Fruit fly (Drosophila melanogaster) whole organism, larva: ENCODE data around the gene CG34334.

Source experiments
- noc ChIP-seq: fragments of 200-800 bp; sonication (Bioruptor generic); optimal IDR thresholded peaks from 3 replicates; lab custom pipeline; 2019; ENCODE audit warnings: missing biosample characterization, mild to moderate bottlenecking, missing genetic modification characterization, moderate library complexity

The CG34334 gene

DNA sequence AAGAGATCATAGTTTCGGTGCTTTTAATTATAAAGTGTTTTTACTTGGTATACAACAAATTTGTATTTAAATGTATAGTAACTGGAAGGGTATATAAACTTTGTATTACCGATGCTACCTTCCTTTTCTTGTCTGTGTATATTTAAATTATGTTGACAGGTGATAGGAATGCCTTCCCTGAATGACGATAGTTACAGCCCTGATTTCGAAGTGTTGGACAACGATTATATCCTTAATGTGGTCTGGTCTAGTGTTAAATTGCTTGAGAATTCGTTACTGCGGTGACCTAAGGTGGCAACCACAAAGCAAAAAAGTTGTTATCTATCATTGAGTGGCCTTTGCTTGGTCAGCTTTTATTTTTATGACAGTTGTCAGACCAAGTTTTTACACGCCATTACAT is at the start of gene CG34334:
CG34334 (plus strand) TSS at position 301 of the 400 bp plus-strand sequence.
- TF ChIP-seq noc: no peak

DNA sequence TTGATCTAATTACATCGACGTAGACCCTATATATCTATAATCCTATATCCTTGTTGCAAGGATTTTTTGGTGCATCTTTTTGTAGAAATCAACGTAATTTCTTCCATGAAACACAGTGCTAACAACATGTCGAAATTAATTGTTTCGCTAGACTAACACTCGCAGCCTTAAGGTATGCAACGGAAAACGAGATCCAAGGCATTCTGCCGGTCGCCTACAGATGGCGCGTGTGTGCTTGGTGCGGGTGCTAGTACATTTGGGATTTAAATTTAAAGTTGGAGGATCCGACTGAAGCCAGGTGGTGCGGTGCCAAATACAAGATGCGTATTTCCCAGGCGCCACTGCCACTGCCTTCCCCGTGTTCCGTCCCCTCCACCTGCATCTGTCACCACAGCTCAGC is 47.9 kb upstream of the CG34334 start:
- no peak for TF ChIP-seq noc

DNA sequence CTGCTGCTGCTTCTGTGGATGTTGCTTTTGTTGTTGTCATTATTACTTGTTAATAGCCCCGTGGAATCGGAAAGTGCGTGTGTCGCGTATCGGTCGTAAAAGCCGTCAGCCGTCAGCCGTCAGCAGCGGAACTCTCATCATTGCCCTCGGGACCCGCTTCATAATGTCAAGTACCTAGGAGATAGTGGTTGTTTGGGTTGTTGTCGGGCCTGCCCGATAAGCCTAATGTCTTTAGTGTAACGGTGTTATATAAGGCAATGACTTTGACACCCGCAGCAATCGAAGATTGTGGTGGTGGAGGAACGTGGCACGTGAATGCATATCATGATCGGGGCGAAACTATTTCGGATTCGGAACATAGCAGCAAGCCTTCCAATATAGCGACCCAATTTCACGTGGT is 42.1 kb upstream of the CG34334 start:
- TF ChIP-seq noc: no peak

DNA sequence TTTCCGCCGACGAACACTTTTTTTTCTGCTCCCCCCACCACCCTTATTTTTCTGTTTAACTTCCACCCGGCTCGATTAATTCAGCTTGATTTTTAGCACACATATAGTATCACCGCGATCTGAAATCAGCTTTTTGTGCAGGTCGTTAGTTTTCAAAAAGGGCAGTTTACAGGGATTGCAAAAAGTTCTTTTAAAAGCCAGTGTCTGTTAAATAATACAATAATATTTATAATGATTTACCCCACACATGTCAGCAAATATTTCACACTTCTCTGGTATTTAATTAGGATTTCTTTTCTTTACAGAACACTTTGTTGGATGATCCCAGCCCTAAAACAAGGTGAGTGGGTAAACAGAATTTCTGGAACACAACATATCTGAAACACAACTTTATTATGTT is 40.5 kb upstream of the CG34334 start, which contains the start of gene CG42346:
CG42346 (plus strand) TSS at position 301 of the 400 bp plus-strand sequence.
- no peak for TF ChIP-seq noc

DNA sequence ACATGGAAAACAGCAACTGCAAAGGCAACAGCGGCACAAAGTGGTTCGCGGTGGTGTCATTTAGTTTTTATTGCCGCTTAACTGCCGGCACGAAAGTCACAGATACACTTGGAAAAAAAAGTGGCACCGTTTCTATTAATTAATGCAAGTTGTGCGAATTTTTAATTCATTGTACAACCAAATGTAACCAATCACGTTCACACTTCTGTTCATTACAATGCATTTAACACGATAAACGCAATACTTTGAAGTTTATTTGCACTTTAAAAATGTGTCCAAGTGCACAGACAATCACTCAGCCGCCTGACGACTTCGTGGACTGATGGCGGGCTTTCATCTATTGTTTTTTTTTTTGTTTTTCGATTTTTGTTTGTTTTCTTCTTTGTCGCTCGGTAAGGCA is 39.1 kb upstream of the CG34334 start:
- TF ChIP-seq noc: no peak

DNA sequence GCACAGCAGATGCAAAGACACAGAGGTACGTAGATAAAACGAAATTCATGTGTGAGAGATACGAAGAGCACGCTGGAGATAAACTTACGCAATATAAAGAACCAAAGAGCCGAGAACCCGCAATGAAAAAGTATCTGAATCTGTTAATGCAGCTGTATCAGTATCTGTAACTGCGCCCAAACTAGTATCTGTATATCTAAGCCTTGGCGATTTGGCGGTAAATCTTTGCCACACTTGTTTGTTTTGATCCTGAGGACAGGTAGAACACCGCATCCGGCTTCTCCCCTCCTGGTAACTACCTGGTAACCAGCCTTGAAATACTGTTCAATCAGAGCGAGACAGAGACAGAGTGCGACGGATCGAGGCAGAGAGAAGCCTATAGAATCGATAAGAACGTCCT is 36.2 kb upstream of the CG34334 start:
- no peak for TF ChIP-seq noc

DNA sequence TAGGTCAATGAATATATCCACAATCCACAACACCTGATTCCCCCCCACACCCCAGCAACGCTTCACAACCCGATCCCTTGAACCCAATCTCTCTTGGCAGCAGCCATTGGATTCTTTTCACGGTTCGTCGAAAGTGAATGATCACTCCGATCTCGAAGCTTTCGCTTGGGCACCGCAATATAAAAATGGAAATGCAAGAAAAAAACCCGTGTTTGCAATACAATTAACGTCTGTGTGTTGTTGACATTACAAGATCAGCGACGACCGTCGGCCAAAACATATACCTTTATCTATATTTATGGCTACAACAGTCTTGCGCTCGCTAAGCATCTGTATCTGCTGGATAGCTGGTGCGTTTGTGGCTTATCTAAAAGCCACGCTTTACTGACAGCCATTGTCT is 35.3 kb upstream of the CG34334 start:
- TF ChIP-seq noc: no peak

DNA sequence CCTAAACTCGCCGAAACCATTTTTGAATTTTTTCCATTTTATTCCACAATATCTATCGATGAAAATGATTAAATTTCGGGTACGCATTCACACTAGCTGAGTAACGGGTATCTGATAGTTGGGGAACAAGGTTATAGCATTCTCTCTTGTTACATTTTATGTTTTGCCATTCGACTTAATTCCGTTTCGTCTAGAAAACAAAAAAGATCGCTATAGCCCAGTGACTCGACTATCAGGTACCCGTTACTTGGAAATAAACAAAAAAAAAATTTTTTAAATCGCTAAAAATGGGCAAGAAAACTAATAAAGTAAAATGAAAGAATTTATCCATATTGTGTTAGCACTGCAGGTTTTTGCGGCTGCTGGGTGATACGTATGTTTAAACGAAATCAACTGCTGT is 34.2 kb upstream of the CG34334 start:
- no peak for TF ChIP-seq noc

DNA sequence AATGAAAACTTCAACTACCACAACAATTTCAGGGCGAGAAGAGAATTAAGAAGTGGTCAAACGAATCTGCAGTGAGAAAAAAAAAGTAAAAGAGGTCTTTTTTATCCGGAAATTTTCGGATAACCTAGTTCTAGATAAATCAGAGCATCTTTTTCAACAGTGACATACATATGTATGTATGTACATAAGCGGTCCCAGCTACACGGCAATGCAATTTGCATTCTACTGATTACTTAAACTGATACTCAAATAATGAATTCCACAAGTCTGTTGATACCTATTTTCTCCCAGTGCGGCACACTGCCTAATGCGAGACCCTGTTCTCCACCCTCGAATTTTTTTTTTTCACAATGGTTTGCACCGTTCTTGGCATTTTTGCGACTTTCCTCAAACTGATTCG is 26.2 kb upstream of the CG34334 start:
- no peak for TF ChIP-seq noc

DNA sequence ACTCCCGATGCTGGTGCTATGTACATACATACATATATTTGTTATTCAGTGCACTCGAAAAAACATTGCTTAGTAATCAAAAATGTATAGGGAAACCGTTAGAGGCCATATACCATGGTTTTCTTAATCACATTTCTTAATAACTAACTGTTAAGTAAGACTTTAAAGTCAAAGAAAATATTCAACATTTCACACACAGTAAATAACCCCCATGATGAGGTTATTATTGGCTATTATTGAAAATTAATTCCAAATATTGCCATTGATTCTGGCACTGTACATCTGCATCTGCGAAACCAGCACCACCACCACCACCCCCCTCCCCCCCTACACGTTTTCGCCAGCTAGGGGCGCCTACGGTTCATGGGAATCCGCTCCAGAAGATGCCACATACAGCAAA is 25.4 kb upstream of the CG34334 start:
- no peak for TF ChIP-seq noc

DNA sequence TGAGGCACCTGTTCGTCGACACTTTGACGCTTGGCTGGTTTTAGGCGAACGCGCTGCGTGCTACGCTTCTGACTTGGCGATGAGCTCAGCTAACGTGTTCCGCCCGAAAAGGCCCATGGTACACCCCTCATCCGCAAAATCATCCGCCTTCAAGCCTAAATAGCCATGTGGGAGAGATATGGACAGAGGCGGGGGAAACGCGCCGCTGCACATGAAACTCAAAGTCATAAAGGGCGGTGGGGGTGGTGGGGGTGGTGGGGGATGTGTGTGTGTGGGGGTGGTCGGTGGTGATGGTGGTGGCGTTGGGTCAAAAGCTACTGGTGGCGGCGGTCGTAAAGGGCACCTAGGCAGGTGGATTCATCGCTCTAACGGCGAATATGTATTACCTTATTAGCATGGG is 21.3 kb upstream of the CG34334 start:
- TF ChIP-seq noc: no peak

DNA sequence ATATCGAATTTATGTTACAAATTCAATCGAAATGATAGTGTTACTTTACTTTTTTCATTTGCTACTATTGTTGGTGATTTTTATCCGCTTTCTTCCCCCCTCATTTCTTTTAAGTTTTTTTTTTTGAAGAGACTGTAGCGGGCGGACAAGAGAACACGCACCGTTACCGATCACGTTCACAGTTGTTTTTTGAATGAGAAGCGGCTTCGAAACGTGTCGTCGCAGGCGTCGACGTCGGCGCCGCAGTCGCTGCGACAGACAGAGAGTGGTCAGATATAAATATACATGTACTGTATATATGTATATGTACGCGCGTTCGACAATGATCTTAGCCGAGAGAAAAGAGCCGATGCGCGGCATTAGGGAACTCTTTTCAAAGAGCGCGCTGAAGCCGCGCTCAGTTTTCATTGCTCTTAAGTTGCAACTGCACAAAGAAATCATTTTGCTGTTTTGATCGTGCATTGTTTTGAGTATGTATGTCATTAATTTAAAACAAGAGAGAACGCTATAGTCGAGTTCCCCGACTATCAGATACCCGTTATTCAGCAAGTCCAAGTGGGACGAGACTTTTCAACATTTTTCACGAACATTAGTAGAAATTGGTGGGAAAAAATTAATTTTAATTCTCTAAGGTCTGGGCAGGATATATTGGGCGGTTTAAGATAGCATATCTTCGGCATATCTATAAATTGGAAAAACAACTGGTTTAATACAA is 17.5 kb upstream of the CG34334 start, which contains the start of gene fog:
fog (minus strand) TSS at position 201 of the 715 bp plus-strand sequence.
- TF ChIP-seq noc: no peak

DNA sequence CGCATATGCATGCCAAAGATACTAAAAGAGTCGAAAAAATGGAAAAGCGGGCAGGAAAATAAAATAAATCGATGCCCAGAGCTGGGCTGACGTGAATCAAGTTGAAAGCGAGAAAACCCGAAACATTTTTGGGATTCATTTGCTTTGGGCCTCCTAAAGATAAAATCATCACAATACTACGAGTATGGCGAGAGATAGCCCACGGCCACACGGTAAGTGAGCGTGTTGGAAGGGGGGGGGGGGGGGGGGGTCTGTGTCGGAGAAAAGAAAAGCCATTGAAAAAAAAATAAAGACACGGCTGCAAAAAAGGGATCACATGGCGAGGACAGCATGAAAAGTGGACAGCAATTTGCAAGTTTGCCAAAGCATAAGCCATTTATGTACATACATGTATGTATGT is 14.5 kb upstream of the CG34334 start:
- TF ChIP-seq noc: no peak

DNA sequence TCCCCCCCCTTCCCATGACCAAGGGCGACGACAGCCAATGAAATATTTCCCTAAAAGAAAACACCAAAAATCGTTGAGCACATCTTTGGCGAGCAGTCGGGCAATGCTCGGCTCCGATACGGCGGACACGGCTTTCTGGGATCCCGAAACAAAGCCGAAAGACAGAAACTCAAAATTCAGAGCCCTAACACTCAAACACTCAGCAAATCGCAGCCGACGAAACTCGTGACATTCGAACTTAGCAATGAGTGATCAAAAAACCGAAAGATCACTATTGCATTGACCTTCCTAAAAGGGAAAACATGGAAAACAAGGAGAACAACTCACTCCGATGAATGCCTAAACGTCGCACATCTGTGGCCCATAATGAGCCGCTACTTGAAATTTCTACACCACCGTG is 13.3 kb upstream of the CG34334 start:
- TF ChIP-seq noc: no peak

DNA sequence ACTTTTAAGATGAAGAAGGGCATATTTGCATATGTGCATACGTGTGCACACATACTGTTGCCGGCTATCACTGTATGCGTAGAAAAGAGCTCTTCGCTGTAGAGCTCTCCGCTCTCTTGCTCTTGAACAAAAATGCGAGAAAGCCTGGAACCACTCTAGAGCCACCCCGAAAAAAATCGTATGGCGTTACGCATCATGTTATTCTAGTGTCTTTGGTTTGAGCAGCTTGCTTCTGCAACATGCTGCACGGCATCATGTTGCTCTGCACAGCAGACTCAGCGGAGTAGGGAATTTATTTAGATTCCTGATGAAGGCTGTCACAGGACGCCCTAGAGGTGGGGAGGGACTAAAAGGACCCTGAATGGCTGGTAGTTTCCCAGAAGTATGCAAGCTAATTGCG is 45.3 kb downstream of the CG34334 start:
- no peak for TF ChIP-seq noc
